Fruit fly (Drosophila melanogaster) ovary, adult (tissue): ENCODE measurements around the gene mtsh.

Source experiments
- CG17801 ChIP-seq: fragments of 200-800 bp; optimal IDR thresholded peaks from 2 replicates; lab custom pipeline; 2019; ENCODE audit warnings: missing biosample characterization, mild to moderate bottlenecking, missing genetic modification characterization, moderate library complexity; ENCODE audit not compliant: partially characterized antibody

Gene mtsh

dm6 chr2L:8288087-8288486 lies 31.6 kb downstream of the mtsh start:
- TF ChIP-seq CG17801 (GFP tag; lab: Kevin White, UChicago): no peak

- TF ChIP-seq CG17801 (GFP tag; lab: Kevin White, UChicago): no peak
Measured at dm6 chr2L:8286595-8286994, 33.1 kb downstream of the mtsh start.

DNA sequence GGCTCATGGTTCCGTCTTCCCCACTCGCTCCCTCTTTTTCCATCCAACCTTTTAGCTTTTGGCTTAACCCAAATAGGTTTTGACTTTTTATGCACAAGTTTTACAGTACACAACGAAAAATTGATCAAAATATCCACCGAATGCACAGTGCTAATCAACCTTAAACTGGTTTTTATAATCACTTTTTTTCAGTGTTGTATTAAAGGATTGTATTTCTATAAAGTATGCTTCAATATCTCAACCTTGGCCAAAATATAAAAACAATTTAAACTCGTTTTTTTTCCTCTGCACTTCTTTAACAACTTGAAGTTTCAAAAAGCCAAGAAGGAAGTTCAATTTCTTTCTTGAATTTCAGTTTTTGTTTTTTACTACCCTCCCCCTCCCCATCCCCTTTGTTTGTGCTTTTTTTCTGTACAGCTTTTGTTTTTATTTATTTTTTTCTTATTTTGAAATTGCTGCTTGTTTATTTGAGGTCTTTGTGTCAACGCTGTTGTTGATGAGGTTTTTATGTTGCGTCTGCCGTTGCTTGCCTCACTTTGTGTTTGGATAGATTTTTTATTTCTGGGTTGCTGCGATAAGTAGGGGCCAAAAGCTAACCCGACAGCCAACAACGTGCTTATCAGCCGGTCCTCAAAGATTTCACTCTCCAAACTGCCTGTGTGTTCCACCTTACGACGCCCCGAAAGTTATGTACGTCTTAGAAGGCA lies 34.6 kb downstream of the mtsh start:
- TF ChIP-seq CG17801 (GFP tag; lab: Kevin White, UChicago): no peak

dm6 chr2L:8281872-8282271 lies 37.8 kb downstream of the mtsh start:
- no peak for TF ChIP-seq CG17801 (GFP tag; lab: Kevin White, UChicago)

DNA sequence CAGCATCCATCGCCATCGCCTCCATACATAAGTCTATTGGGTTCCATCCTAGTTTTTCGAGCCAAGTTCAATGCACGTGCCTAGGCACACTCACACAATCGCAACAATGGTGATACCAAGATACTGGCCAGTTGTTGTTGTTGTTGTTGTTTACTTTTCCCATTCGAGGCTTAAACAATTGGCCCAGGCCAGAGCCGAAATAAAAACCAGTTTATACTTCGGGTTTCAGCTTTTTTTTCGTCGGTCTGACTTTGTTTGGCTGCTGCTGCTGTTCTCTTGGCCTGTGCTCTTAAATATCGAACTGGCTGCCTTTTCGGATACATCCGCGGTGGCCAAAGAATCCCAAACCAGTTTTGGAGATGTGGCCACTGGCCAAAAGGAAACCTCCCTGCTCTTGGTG lies 39.5 kb downstream of the mtsh start:
- TF ChIP-seq CG17801 (GFP tag; lab: Kevin White, UChicago): no peak

dm6 chr2L:8279400-8280065 lies 40.2 kb downstream of the mtsh start:
- TF ChIP-seq CG17801 (GFP tag; lab: Kevin White, UChicago): no peak

DNA sequence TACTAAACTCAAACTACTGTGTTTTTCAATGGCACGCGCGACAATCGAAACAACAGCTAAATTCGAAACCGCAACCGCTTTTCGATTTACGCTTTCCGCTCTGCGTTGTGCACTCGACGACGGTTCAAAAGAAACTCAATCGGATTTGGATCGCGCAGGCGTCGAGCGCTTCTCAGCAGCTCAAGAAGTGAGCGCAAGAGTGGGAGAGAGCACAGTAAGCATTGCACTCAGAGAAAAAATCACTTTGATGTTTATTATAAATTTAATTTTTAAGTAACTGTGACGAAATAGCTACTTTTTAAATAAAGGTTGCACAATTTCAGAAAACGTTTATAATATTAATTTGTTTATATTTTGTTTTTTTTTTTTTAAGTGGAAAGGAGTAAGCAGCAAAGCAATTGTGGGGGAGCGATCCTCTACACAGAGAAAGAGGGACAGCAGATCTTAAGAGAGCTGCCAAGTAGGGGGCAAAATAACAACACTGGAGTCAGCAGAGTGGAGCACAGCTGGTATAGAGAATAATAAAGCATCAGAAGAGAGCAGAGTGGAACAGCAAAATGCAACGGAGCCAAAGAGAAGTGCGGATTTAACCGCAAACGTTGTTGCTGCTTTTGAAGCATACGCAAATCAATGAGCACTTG lies 42.0 kb downstream of the mtsh start:
- peak; percentile 95 for TF ChIP-seq CG17801 (GFP tag; lab: Kevin White, UChicago)

dm6 chr2L:8276880-8277279 lies 42.8 kb downstream of the mtsh start:
- no peak for TF ChIP-seq CG17801 (GFP tag; lab: Kevin White, UChicago)

- no peak for TF ChIP-seq CG17801 (GFP tag; lab: Kevin White, UChicago)
Measured at dm6 chr2L:8276287-8276686, 43.4 kb downstream of the mtsh start.

dm6 chr2L:8274958-8275584 lies 44.6 kb downstream of the mtsh start:
- TF ChIP-seq CG17801 (GFP tag; lab: Kevin White, UChicago): peak; percentile 25

DNA sequence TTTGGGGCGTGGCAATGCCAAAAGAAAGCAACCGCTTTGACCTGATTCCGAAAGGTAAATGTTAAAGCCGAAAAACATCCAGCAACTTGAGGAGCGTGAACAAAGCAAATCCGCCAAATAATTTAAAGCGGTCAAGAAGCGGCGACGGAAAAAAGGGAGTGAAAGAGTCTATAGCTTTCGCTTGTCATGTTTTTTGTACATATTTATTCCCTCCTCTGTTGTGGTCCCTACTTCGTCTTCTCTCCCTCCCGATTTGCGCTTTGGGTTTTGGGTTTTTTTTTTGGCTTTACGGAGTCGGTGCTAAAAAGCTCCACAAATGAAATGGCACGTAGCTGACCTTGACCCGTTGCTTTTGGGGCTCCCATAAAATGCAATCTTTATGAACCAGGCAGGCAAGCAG lies 45.6 kb downstream of the mtsh start:
- TF ChIP-seq CG17801 (GFP tag; lab: Kevin White, UChicago): no peak

- no peak for TF ChIP-seq CG17801 (GFP tag; lab: Kevin White, UChicago)
Measured at dm6 chr2L:8270916-8271315, 48.8 kb downstream of the mtsh start.

- no peak for TF ChIP-seq CG17801 (GFP tag; lab: Kevin White, UChicago)
Measured at dm6 chr2L:8268679-8269078, 51.0 kb downstream of the mtsh start.
